Fruit fly (Drosophila melanogaster) whole organism, adult: ENCODE measurements around the gene CG13685.
A peak's percentile ranks its signal among the peaks of the same experiment; 100 is the strongest.

Experiments
- CG11617 ChIP-seq: fragments of 200-800 bp; sonication (Bioruptor generic); optimal IDR thresholded peaks from 2 replicates; lab custom pipeline; 2017; ENCODE audit warnings: mild to moderate bottlenecking, missing biosample characterization, missing genetic modification reagents, missing genetic modification characterization
- CG12768 ChIP-seq: fragments of 200-800 bp; sonication (Bioruptor generic); optimal IDR thresholded peaks from 2 replicates; lab custom pipeline; 2017; ENCODE audit warnings: missing biosample characterization, missing genetic modification characterization, mild to moderate bottlenecking, moderate library complexity, missing genetic modification reagents
- CG14711 ChIP-seq: fragments of 200-800 bp; sonication (Bioruptor generic); optimal IDR thresholded peaks from 2 replicates; lab custom pipeline; 2018; ENCODE audit warnings: missing biosample characterization, mild to moderate bottlenecking, missing genetic modification characterization, moderate library complexity
- CG1620 ChIP-seq: fragments of 200-800 bp; sonication (Bioruptor generic); optimal IDR thresholded peaks from 2 replicates; lab custom pipeline; 2016; ENCODE audit warnings: missing biosample characterization, missing genetic modification characterization
- CG33017 ChIP-seq: fragments of 200-800 bp; sonication (Bioruptor generic); optimal IDR thresholded peaks from 2 replicates; lab custom pipeline; 2018; ENCODE audit warnings: missing biosample characterization, mild to moderate bottlenecking, missing genetic modification characterization, moderate library complexity
- CG5204 ChIP-seq: fragments of 200-800 bp; sonication (Bioruptor generic); optimal IDR thresholded peaks from 2 replicates; lab custom pipeline; 2016; ENCODE audit warnings: missing biosample characterization, missing genetic modification characterization
- CG7045 ChIP-seq: fragments of 200-800 bp; sonication (Bioruptor generic); optimal IDR thresholded peaks from 2 replicates; lab custom pipeline; 2017; ENCODE audit warnings: missing biosample characterization, mild to moderate bottlenecking, missing genetic modification characterization
- CG7101 ChIP-seq: fragments of 200-800 bp; sonication (Bioruptor generic); optimal IDR thresholded peaks from 2 replicates; lab custom pipeline; 2018; ENCODE audit warnings: missing biosample characterization, mild to moderate bottlenecking, missing genetic modification characterization, moderate library complexity
- Clk ChIP-seq: fragments of 200-800 bp; sonication (Bioruptor generic); optimal IDR thresholded peaks from 2 replicates; lab custom pipeline; 2017; ENCODE audit warnings: missing biosample characterization, missing genetic modification characterization
- Crg-1 ChIP-seq: fragments of 200-800 bp; sonication (Bioruptor generic); optimal IDR thresholded peaks from 2 replicates; lab custom pipeline; 2016; ENCODE audit warnings: missing biosample characterization, missing genetic modification characterization
- Hr96 ChIP-seq: fragments of 200-800 bp; sonication (Bioruptor generic); optimal IDR thresholded peaks from 2 replicates; lab custom pipeline; 2016; ENCODE audit warnings: missing biosample characterization, missing genetic modification characterization
- Mnt ChIP-seq: fragments of 200-800 bp; sonication (Bioruptor generic); optimal IDR thresholded peaks from 2 replicates; lab custom pipeline; 2016; ENCODE audit warnings: missing biosample characterization, mild to moderate bottlenecking, missing genetic modification characterization
- bab1 ChIP-seq: fragments of 200-800 bp; sonication (Bioruptor generic); optimal IDR thresholded peaks from 3 replicates; lab custom pipeline; 2019; ENCODE audit warnings: missing biosample characterization, mild to moderate bottlenecking, missing genetic modification characterization, moderate library complexity
- cic ChIP-seq: fragments of 200-800 bp; sonication (Bioruptor generic); optimal IDR thresholded peaks from 2 replicates; lab custom pipeline; 2017; ENCODE audit warnings: missing biosample characterization, mild to moderate bottlenecking, missing genetic modification characterization, moderate library complexity
- cnc ChIP-seq, 2 experiments: fragments of >200 bp; optimal IDR thresholded peaks; 2 replicates each; lab custom pipeline; 2017
- kay ChIP-seq: fragments of 200-800 bp; sonication (Bioruptor generic); peaks from one replicate; lab custom pipeline; 2016; ENCODE audit warnings: missing biosample characterization, missing genetic modification characterization, borderline replicate concordance
- ovo ChIP-seq: fragments of 200-800 bp; sonication (Bioruptor generic); optimal IDR thresholded peaks from 2 replicates; lab custom pipeline; 2016; ENCODE audit warnings: missing biosample characterization, missing genetic modification characterization
- pad ChIP-seq: fragments of 200-800 bp; sonication (Bioruptor generic); optimal IDR thresholded peaks from 3 replicates; lab custom pipeline; 2017; ENCODE audit warnings: missing biosample characterization, missing genetic modification characterization, mild to moderate bottlenecking, moderate library complexity, missing genetic modification reagents
- tj ChIP-seq: fragments of 200-800 bp; sonication (Bioruptor generic); optimal IDR thresholded peaks from 3 replicates; lab custom pipeline; 2017; ENCODE audit warnings: missing biosample characterization, mild to moderate bottlenecking, missing genetic modification characterization, moderate library complexity
- toe ChIP-seq: fragments of 200-800 bp; sonication (Bioruptor generic); optimal IDR thresholded peaks from 2 replicates; lab custom pipeline; 2016; ENCODE audit warnings: missing biosample characterization, missing genetic modification characterization

CG13685 gene

DNA sequence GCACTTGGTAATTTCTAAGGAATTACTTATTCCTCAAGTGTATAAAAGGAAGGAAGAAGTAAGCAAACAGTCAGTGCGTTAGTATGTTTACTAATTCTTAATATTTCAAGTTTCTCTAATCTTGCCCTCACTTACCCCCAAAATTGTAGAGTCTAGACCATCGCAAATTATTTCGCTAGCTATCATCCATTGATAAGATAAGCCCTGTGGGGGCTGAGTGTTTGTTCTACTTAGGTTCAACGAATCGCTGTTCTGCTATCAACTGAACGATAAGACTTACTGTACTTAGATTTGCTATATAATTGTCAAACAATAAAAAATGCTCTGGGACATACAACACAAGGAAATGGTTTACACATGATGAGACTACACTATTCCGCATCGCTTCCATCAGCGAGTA, 25.6 kb upstream of the CG13685 start:
- TF ChIP-seq Mnt (GFP tag; lab: Kevin White, UChicago) (no peak), ovo (GFP tag; lab: Kevin White, UChicago) (no peak), CG12768 (GFP tag; lab: Kevin White, UChicago) (peak; percentile 23), CG33017 (tag; lab: Kevin White, UChicago) (peak; percentile 38), CG7045 (GFP tag; lab: Kevin White, UChicago) (no peak), cic (GFP tag; lab: Kevin White, UChicago) (peak; percentile 70), CG7101 (tag; lab: Kevin White, UChicago) (peak; percentile 14), tj (GFP tag; lab: Kevin White, UChicago) (no peak), CG5204 (GFP tag; lab: Kevin White, UChicago) (peak; percentile 4), CG1620 (no peak), Crg-1 (GFP tag; lab: Kevin White, UChicago) (no peak), kay (GFP tag; lab: Kevin White, UChicago) (peak; percentile 84), CG14711 (tag; lab: Kevin White, UChicago) (no peak), Hr96 (GFP tag; lab: Kevin White, UChicago) (no peak), bab1 (GFP tag; lab: Kevin White, UChicago) (no peak), toe (GFP tag; lab: Kevin White, UChicago) (no peak), Clk (GFP tag; lab: Kevin White, UChicago) (peak; percentile 8), CG11617 (no peak), cnc (optimal IDR thresholded peaks at IDR 0.05; lab: Kevin White, UChicago) (no peak), pad (GFP tag; lab: Kevin White, UChicago) (no peak)

- no peak for TF ChIP-seq kay (GFP tag; lab: Kevin White, UChicago)
- TF ChIP-seq Hr96 (GFP tag; lab: Kevin White, UChicago): no peak
- no peak for TF ChIP-seq CG12768 (GFP tag; lab: Kevin White, UChicago)
- no peak for TF ChIP-seq Clk (GFP tag; lab: Kevin White, UChicago)
- TF ChIP-seq cic (GFP tag; lab: Kevin White, UChicago): no peak
- no peak for TF ChIP-seq pad (GFP tag; lab: Kevin White, UChicago)
- peak; percentile 25 for TF ChIP-seq bab1 (GFP tag; lab: Kevin White, UChicago)
- TF ChIP-seq ovo (GFP tag; lab: Kevin White, UChicago): no peak
These were observed 20.9 kb upstream of the CG13685 start, which contains the start of gene CG7457 for dm6 chr3L:7726285-7726684. CG7457 (minus strand) TSS chr3L:7726473.

DNA sequence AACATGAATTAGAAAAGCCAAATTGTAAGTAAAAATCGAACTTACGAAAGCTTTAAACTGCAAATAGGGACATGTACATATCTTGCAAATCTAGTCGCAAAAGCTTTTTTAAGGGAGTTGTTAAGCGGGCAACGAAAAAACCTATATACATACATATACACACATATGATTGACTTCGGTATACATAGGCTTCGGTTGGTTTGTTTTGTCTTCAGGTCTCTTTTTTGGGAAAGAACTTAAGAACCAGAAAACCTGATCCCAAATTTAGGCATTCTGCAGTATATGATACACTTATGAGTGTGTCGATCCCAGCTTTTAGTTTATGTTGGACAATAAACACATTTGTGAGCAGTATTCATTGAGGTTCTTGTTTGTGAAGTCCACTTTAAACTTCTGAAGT, 20.5 kb upstream of the CG13685 start:
- TF ChIP-seq CG14711 (tag; lab: Kevin White, UChicago) (no peak), CG33017 (tag; lab: Kevin White, UChicago) (no peak), bab1 (GFP tag; lab: Kevin White, UChicago) (no peak), CG7101 (tag; lab: Kevin White, UChicago) (no peak), CG11617 (no peak), ovo (GFP tag; lab: Kevin White, UChicago) (no peak), cic (GFP tag; lab: Kevin White, UChicago) (no peak), pad (GFP tag; lab: Kevin White, UChicago) (no peak), CG7045 (GFP tag; lab: Kevin White, UChicago) (no peak), Clk (GFP tag; lab: Kevin White, UChicago) (no peak)

DNA sequence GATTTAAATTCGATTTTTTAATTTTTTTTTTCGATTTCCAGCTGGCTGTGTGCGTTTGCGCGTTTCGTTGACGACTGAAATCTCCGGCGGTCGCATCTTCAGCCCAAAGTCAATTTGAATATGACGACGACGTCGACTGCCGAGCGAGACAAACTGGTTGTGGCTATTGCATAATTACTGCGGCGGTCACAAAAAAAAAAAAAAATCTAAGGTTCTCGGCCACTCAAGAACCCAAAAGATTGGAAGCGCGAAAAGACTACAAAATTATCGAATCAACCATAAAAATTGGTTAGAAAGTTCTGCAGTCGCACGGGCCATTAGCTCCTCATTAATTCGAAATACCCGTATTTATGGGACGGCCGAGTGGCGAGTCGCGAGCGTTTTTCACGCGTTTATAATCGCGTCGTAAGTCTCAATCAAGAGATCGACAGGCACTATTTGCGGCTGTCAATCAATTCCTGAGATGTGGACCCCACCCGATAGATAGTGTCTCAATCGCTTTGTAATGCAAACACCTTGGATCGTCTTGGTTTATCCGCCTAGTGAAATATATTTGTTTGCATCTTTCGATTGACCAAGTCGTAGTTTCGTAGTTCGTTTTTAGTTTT, 14.9 kb upstream of the CG13685 start, which contains the start of gene CG8492:
Gene CG8492 (minus strand): TSS at position 51 of the 608 bp plus-strand sequence.
- TF ChIP-seq ovo (GFP tag; lab: Kevin White, UChicago) (no peak), toe (GFP tag; lab: Kevin White, UChicago) (no peak), tj (GFP tag; lab: Kevin White, UChicago) (no peak), Hr96 (GFP tag; lab: Kevin White, UChicago) (no peak), cic (GFP tag; lab: Kevin White, UChicago) (no peak), CG7101 (tag; lab: Kevin White, UChicago) (no peak), pad (GFP tag; lab: Kevin White, UChicago) (no peak), Clk (GFP tag; lab: Kevin White, UChicago) (no peak), CG7045 (GFP tag; lab: Kevin White, UChicago) (no peak), CG14711 (tag; lab: Kevin White, UChicago) (no peak), CG11617 (no peak), cnc (optimal IDR thresholded peaks at IDR 0.05; lab: Kevin White, UChicago) (no peak), CG1620 (no peak)

dm6 chr3L:7741953-7742352, 5.2 kb upstream of the CG13685 start:
- TF ChIP-seq toe (GFP tag; lab: Kevin White, UChicago) (no peak), cnc (optimal IDR thresholded peaks at IDR 0.05; lab: Kevin White, UChicago) (no peak), Hr96 (GFP tag; lab: Kevin White, UChicago) (no peak), bab1 (GFP tag; lab: Kevin White, UChicago) (no peak), tj (GFP tag; lab: Kevin White, UChicago) (no peak), ovo (GFP tag; lab: Kevin White, UChicago) (no peak), CG1620 (no peak), CG33017 (tag; lab: Kevin White, UChicago) (no peak), CG12768 (GFP tag; lab: Kevin White, UChicago) (no peak), CG5204 (GFP tag; lab: Kevin White, UChicago) (no peak), Mnt (GFP tag; lab: Kevin White, UChicago) (no peak), cic (GFP tag; lab: Kevin White, UChicago) (no peak), Clk (GFP tag; lab: Kevin White, UChicago) (no peak), CG7101 (tag; lab: Kevin White, UChicago) (no peak), CG14711 (tag; lab: Kevin White, UChicago) (no peak), CG11617 (no peak), CG7045 (GFP tag; lab: Kevin White, UChicago) (no peak)
